Fruit fly (Drosophila melanogaster) whole organism, embryonic: Measurements from ENCODE around the gene crm.

Experiments used
- Ada2b ChIP-seq: fragments of 200-800 bp; sonication (Bioruptor generic); IDR thresholded peaks from 2 replicates; pipeline ENCODE4 v1.3.6; 2022; ENCODE audit warnings: missing biosample characterization, missing genetic modification characterization
- B-H2 ChIP-seq: fragments of 200-800 bp; sonication (Bioruptor generic); optimal IDR thresholded peaks from 2 replicates; lab custom pipeline; 2018; ENCODE audit warnings: missing biosample characterization, mild to moderate bottlenecking, missing genetic modification characterization
- Bdp1 ChIP-seq: fragments of 200-800 bp; sonication (Bioruptor generic); optimal IDR thresholded peaks from 3 replicates; lab custom pipeline; 2016; ENCODE audit warnings: missing biosample characterization, missing genetic modification characterization
- Blimp-1 ChIP-seq: fragments of 200-800 bp; sonication (Bioruptor generic); optimal IDR thresholded peaks from 3 replicates; lab custom pipeline; 2018; ENCODE audit warnings: missing biosample characterization, missing genetic modification characterization, mild to moderate bottlenecking, moderate library complexity, missing genetic modification reagents
- CG10543 ChIP-seq: fragments of 200-800 bp; sonication (Bioruptor generic); optimal IDR thresholded peaks from 3 replicates; lab custom pipeline; 2017; ENCODE audit warnings: missing biosample characterization, mild to moderate bottlenecking, missing genetic modification characterization, moderate library complexity
- CG10959 ChIP-seq: fragments of 200-800 bp; sonication (Bioruptor generic); IDR thresholded peaks from 2 replicates; pipeline ENCODE4 v1.3.6; 2022; ENCODE audit warnings: missing biosample characterization, missing genetic modification characterization
- CG11085 ChIP-seq: fragments of 200-800 bp; sonication (Bioruptor generic); IDR thresholded peaks from 2 replicates; pipeline ENCODE4 v1.3.6; 2022; ENCODE audit warnings: missing biosample characterization, missing genetic modification characterization
- CG12236 ChIP-seq: fragments of 200-800 bp; sonication (Bioruptor generic); optimal IDR thresholded peaks from 2 replicates; lab custom pipeline; 2016; ENCODE audit warnings: missing biosample characterization, missing genetic modification characterization
- CG15601 ChIP-seq: fragments of 200-800 bp; sonication (Bioruptor generic); optimal IDR thresholded peaks from 3 replicates; lab custom pipeline; 2019; ENCODE audit warnings: missing biosample characterization, mild to moderate bottlenecking, missing genetic modification characterization, moderate library complexity
- CG16863 ChIP-seq: fragments of 200-800 bp; sonication (Bioruptor generic); optimal IDR thresholded peaks from 3 replicates; lab custom pipeline; 2016; ENCODE audit warnings: missing biosample characterization, missing genetic modification characterization
- CG17568 ChIP-seq: fragments of 200-800 bp; sonication (Bioruptor generic); optimal IDR thresholded peaks from 2 replicates; lab custom pipeline; 2018; ENCODE audit warnings: missing biosample characterization, mild to moderate bottlenecking, missing genetic modification characterization, moderate library complexity
- CG18262 ChIP-seq: fragments of 200-800 bp; optimal IDR thresholded peaks from 3 replicates; lab custom pipeline; 2019; ENCODE audit warnings: missing biosample characterization, mild to moderate bottlenecking, missing genetic modification characterization, moderate library complexity
- CG18619 ChIP-seq: fragments of 200-800 bp; sonication (Bioruptor generic); optimal IDR thresholded peaks from 3 replicates; lab custom pipeline; 2017; ENCODE audit warnings: missing biosample characterization, mild to moderate bottlenecking, missing genetic modification characterization
- CG2202 ChIP-seq: fragments of 200-800 bp; sonication (Bioruptor generic); optimal IDR thresholded peaks from 2 replicates; lab custom pipeline; 2018; ENCODE audit warnings: missing biosample characterization, mild to moderate bottlenecking, missing genetic modification characterization
- CG2678 ChIP-seq: fragments of 200-800 bp; sonication (Bioruptor generic); optimal IDR thresholded peaks from 3 replicates; lab custom pipeline; 2019; ENCODE audit warnings: missing biosample characterization, mild to moderate bottlenecking, missing genetic modification characterization, moderate library complexity
- CG30020 ChIP-seq: fragments of 200-800 bp; optimal IDR thresholded peaks from 2 replicates; lab custom pipeline; 2019; ENCODE audit warnings: missing biosample characterization, mild to moderate bottlenecking, missing genetic modification characterization, moderate library complexity
- CG30431 ChIP-seq: fragments of 200-800 bp; sonication (Bioruptor generic); optimal IDR thresholded peaks from 2 replicates; lab custom pipeline; 2017; ENCODE audit warnings: missing biosample characterization, missing genetic modification characterization
- CG4730 ChIP-seq: fragments of 200-800 bp; sonication (Bioruptor generic); IDR thresholded peaks from 2 replicates; pipeline ENCODE4 v1.3.6; 2022; ENCODE audit warnings: missing biosample characterization, missing genetic modification characterization
- CG5180 ChIP-seq: fragments of 200-800 bp; sonication (Bioruptor generic); optimal IDR thresholded peaks from 3 replicates; lab custom pipeline; 2017; ENCODE audit warnings: missing biosample characterization, missing genetic modification characterization, mild to moderate bottlenecking, moderate library complexity, missing genetic modification reagents
- CG7271 ChIP-seq: fragments of 200-800 bp; sonication (Bioruptor generic); optimal IDR thresholded peaks from 2 replicates; lab custom pipeline; 2018; ENCODE audit warnings: missing biosample characterization, mild to moderate bottlenecking, missing genetic modification characterization, moderate library complexity
- CG7372 ChIP-seq: fragments of 200-800 bp; sonication (Bioruptor generic); IDR thresholded peaks from 2 replicates; pipeline ENCODE4 v1.3.6; 2022; ENCODE audit warnings: missing biosample characterization, missing genetic modification characterization
- CG7928 ChIP-seq: fragments of 200-800 bp; sonication (Bioruptor generic); optimal IDR thresholded peaks from 2 replicates; lab custom pipeline; 2017; ENCODE audit warnings: missing biosample characterization, mild to moderate bottlenecking, missing genetic modification characterization
- CG7963 ChIP-seq: fragments of 200-800 bp; sonication (Bioruptor generic); IDR thresholded peaks from 3 replicates; pipeline ENCODE4 v1.3.6; 2022; ENCODE audit warnings: missing biosample characterization, missing genetic modification characterization; ENCODE audit not compliant: partially characterized antibody
- CG8359 ChIP-seq: fragments of 200-800 bp; sonication (Bioruptor generic); optimal IDR thresholded peaks from 2 replicates; lab custom pipeline; 2017; ENCODE audit warnings: missing biosample characterization, mild to moderate bottlenecking, missing genetic modification characterization, borderline replicate concordance
- CG8944 ChIP-seq: fragments of 200-800 bp; sonication (Bioruptor generic); optimal IDR thresholded peaks from 3 replicates; lab custom pipeline; 2016; ENCODE audit warnings: missing biosample characterization, missing genetic modification characterization
- D ChIP-seq, 2 experiments: fragments of 200-800 bp in 1 of 2; fragments of >200 bp in 1 of 2; sonication (Bioruptor generic) in 1 of 2; optimal IDR thresholded peaks; 2 replicates in 1 of 2; 3 replicates in 1 of 2; lab custom pipeline; 2017; ENCODE audit warnings: mild to moderate bottlenecking in 1 of 2, missing biosample characterization in 1 of 2, missing genetic modification characterization in 1 of 2, missing genetic modification reagents in 1 of 2
- Dek ChIP-seq: fragments of 200-800 bp; sonication (Bioruptor generic); optimal IDR thresholded peaks from 3 replicates; lab custom pipeline; 2019; ENCODE audit warnings: missing biosample characterization, mild to moderate bottlenecking, missing genetic modification characterization, moderate library complexity
- Fer3 ChIP-seq: fragments of 200-800 bp; sonication (Bioruptor generic); optimal IDR thresholded peaks from 2 replicates; lab custom pipeline; 2018; ENCODE audit warnings: missing biosample characterization, mild to moderate bottlenecking, missing genetic modification characterization, moderate library complexity
- H15 ChIP-seq: fragments of 200-800 bp; sonication (Bioruptor generic); IDR thresholded peaks from 3 replicates; pipeline ENCODE4 v1.3.6; 2022; ENCODE audit warnings: missing biosample characterization, missing genetic modification characterization
- Hmx ChIP-seq: fragments of 200-800 bp; sonication (Bioruptor generic); optimal IDR thresholded peaks from 2 replicates; lab custom pipeline; 2016; ENCODE audit warnings: missing biosample characterization, missing genetic modification characterization
- Lim3 ChIP-seq: fragments of 200-800 bp; sonication (Bioruptor generic); IDR thresholded peaks from 2 replicates; pipeline ENCODE4 v1.3.6; 2022; ENCODE audit warnings: missing biosample characterization, missing genetic modification characterization
- MESR4 ChIP-seq: fragments of 200-800 bp; sonication (Bioruptor generic); optimal IDR thresholded peaks from 2 replicates; lab custom pipeline; 2018; ENCODE audit warnings: missing biosample characterization, mild to moderate bottlenecking, missing genetic modification characterization, moderate library complexity
- Meics ChIP-seq: fragments of 200-800 bp; sonication (Bioruptor generic); optimal IDR thresholded peaks from 2 replicates; lab custom pipeline; 2017; ENCODE audit warnings: missing biosample characterization, mild to moderate bottlenecking, missing genetic modification characterization
- Myb ChIP-seq: fragments of 200-800 bp; sonication (Bioruptor generic); optimal IDR thresholded peaks from 2 replicates; lab custom pipeline; 2016; ENCODE audit warnings: missing biosample characterization, missing genetic modification characterization
- Rfx ChIP-seq: fragments of 200-800 bp; sonication (Bioruptor generic); IDR thresholded peaks from 2 replicates; pipeline ENCODE4 v1.3.6; 2022; ENCODE audit warnings: missing biosample characterization, missing genetic modification characterization
- Side ChIP-seq: fragments of 200-800 bp; sonication (Bioruptor generic); optimal IDR thresholded peaks from 2 replicates; lab custom pipeline; 2016; ENCODE audit warnings: missing biosample characterization, missing genetic modification characterization
- Sox102F ChIP-seq: fragments of 200-800 bp; sonication (Bioruptor generic); optimal IDR thresholded peaks from 2 replicates; lab custom pipeline; 2018; ENCODE audit warnings: missing biosample characterization, mild to moderate bottlenecking, missing genetic modification characterization, moderate library complexity
- ab ChIP-seq: fragments of 200-800 bp; sonication (Bioruptor generic); optimal IDR thresholded peaks from 2 replicates; lab custom pipeline; 2016; ENCODE audit warnings: missing biosample characterization, missing genetic modification characterization
- crol ChIP-seq: fragments of 200-800 bp; sonication (Bioruptor generic); IDR thresholded peaks from 2 replicates; pipeline ENCODE4 v1.3.6; 2022; ENCODE audit warnings: missing biosample characterization, missing genetic modification characterization
- disco-r ChIP-seq: fragments of 200-800 bp; sonication (Bioruptor generic); optimal IDR thresholded peaks from 2 replicates; lab custom pipeline; 2016; ENCODE audit warnings: missing biosample characterization, missing genetic modification characterization
- grn ChIP-seq: fragments of 200-800 bp; sonication (Bioruptor generic); optimal IDR thresholded peaks from 3 replicates; lab custom pipeline; 2017; ENCODE audit warnings: missing biosample characterization, missing genetic modification characterization
- ham ChIP-seq: fragments of 200-800 bp; sonication (Bioruptor generic); IDR thresholded peaks from 2 replicates; pipeline ENCODE4 v1.3.6; 2022; ENCODE audit warnings: missing biosample characterization, missing genetic modification characterization
- pfk ChIP-seq: fragments of 200-800 bp; sonication (Bioruptor generic); optimal IDR thresholded peaks from 2 replicates; lab custom pipeline; 2018; ENCODE audit warnings: missing biosample characterization, mild to moderate bottlenecking, missing genetic modification characterization, moderate library complexity
- ranshi ChIP-seq: fragments of 200-800 bp; sonication (Bioruptor generic); IDR thresholded peaks from 2 replicates; pipeline ENCODE4 v1.3.6; 2022; ENCODE audit warnings: missing biosample characterization, missing genetic modification characterization
- rib ChIP-seq: fragments of 200-800 bp; sonication (Bioruptor generic); IDR thresholded peaks from 2 replicates; pipeline ENCODE4 v1.3.6; 2022; ENCODE audit warnings: missing biosample characterization, missing genetic modification characterization
- row ChIP-seq: fragments of 200-800 bp; sonication (Bioruptor generic); IDR thresholded peaks from 3 replicates; pipeline ENCODE4 v1.3.6; 2022; ENCODE audit warnings: missing biosample characterization, missing genetic modification characterization
- sqz ChIP-seq: fragments of 200-800 bp; sonication (Bioruptor generic); optimal IDR thresholded peaks from 3 replicates; lab custom pipeline; 2018; ENCODE audit warnings: missing biosample characterization, mild to moderate bottlenecking, missing genetic modification characterization
- toy ChIP-seq: fragments of 200-800 bp; sonication (Bioruptor generic); IDR thresholded peaks from 2 replicates; pipeline ENCODE4 v1.3.6; 2022; ENCODE audit warnings: missing biosample characterization, missing genetic modification characterization
- trh ChIP-seq: fragments of 200-800 bp; sonication (Bioruptor generic); optimal IDR thresholded peaks from 2 replicates; lab custom pipeline; 2016; ENCODE audit warnings: missing biosample characterization, missing genetic modification characterization
- wdn ChIP-seq: fragments of 200-800 bp; sonication (Bioruptor generic); IDR thresholded peaks from 2 replicates; pipeline ENCODE4 v1.3.6; 2022; ENCODE audit warnings: missing biosample characterization, missing genetic modification characterization

The crm gene

dm6 chrX:2786553-2787118, 48.1 kb upstream of the crm start (continued):
- peak; percentile 60 for TF ChIP-seq Bdp1
- no peak for TF ChIP-seq CG30020 (tag; lab: Kevin White, UChicago)
- peak; percentile 93 for TF ChIP-seq Fer3
- no peak for TF ChIP-seq pfk (GFP tag; lab: Kevin White, UChicago)
- TF ChIP-seq CG11085: peak; percentile 93
- TF ChIP-seq Side (GFP tag; lab: Kevin White, UChicago): peak; percentile 86
- TF ChIP-seq CG8359: peak; percentile 41
- peak; percentile 80 for TF ChIP-seq CG10959
- peak; percentile 68 for TF ChIP-seq toy (GFP tag; lab: Robert Waterston, UW)
- peak; percentile 92 for TF ChIP-seq ranshi (GFP tag; lab: Robert Waterston, UW)
- peak; percentile 49 for TF ChIP-seq CG7928 (GFP tag; lab: Kevin White, UChicago)
- TF ChIP-seq wdn (GFP tag; lab: Robert Waterston, UW): peak; percentile 86
- TF ChIP-seq CG2678 (tag; lab: Kevin White, UChicago): peak; percentile 93
- TF ChIP-seq trh (GFP tag; lab: Kevin White, UChicago): peak; percentile 66
- no peak for TF ChIP-seq CG12236 (GFP tag; lab: Kevin White, UChicago)
- peak; percentile 91 for TF ChIP-seq Meics (GFP tag; lab: Kevin White, UChicago)
- TF ChIP-seq CG2202: peak; percentile 2
- TF ChIP-seq CG18262 (tag; lab: Kevin White, UChicago): peak; percentile 31
- peak; percentile 7 for TF ChIP-seq MESR4
- peak; percentile 69 for TF ChIP-seq CG5180 (GFP tag; lab: Kevin White, UChicago)
- peak; percentile 90 for TF ChIP-seq CG7372 (GFP tag; lab: Robert Waterston, UW)
- peak; percentile 70 for TF ChIP-seq Hmx (GFP tag; lab: Kevin White, UChicago)
- peak; percentile 72 for TF ChIP-seq grn
- peak; percentile 19 for TF ChIP-seq CG15601 (tag; lab: Kevin White, UChicago)
- peak; percentile 88 for TF ChIP-seq rib (GFP tag; lab: Robert Waterston, UW)
- TF ChIP-seq H15 (GFP tag; lab: Robert Waterston, UW): peak; percentile 90
- peak; percentile 62 for TF ChIP-seq CG18619
- peak; percentile 95 for TF ChIP-seq Ada2b (GFP tag; lab: Robert Waterston, UW)
- TF ChIP-seq Sox102F (GFP tag; lab: Kevin White, UChicago): peak; percentile 93
- TF ChIP-seq CG8944 (GFP tag; lab: Kevin White, UChicago): peak; percentile 77
- no peak for TF ChIP-seq CG7963
- peak; percentile 69 for TF ChIP-seq sqz (GFP tag; lab: Kevin White, UChicago)
- TF ChIP-seq ab (GFP tag; lab: Kevin White, UChicago): peak; percentile 70
- peak; percentile 76 for TF ChIP-seq CG16863 (GFP tag; lab: Kevin White, UChicago)
- TF ChIP-seq Myb: peak; percentile 63
- TF ChIP-seq CG10543: no peak
- peak; percentile 72 for TF ChIP-seq CG30431
- peak; percentile 13 for TF ChIP-seq CG7271 (tag; lab: Kevin White, UChicago)
- peak; percentile 89 for TF ChIP-seq CG4730 (GFP tag; lab: Robert Waterston, UW)
- TF ChIP-seq Rfx (GFP tag; lab: Robert Waterston, UW): peak; percentile 97
- peak; percentile 82 for TF ChIP-seq Blimp-1
- TF ChIP-seq row (GFP tag; lab: Robert Waterston, UW): peak; percentile 95
- no peak for TF ChIP-seq B-H2 (GFP tag; lab: Kevin White, UChicago)
- TF ChIP-seq Lim3 (GFP tag; lab: Robert Waterston, UW): peak; percentile 66
- TF ChIP-seq crol (GFP tag; lab: Robert Waterston, UW): 0 out of 2 replicates have a peak, but pooled peaks have one; percentile 16
- no peak for TF ChIP-seq D (optimal IDR thresholded peaks at IDR 0.05; lab: Kevin White, UChicago)
- TF ChIP-seq D (GFP tag; optimal IDR thresholded peaks at IDR 0.05; lab: Kevin White, UChicago): peak; percentile 58
- TF ChIP-seq disco-r: peak; percentile 83
- TF ChIP-seq CG17568 (GFP tag; lab: Kevin White, UChicago): peak; percentile 65
- TF ChIP-seq Dek (tag; lab: Kevin White, UChicago): peak; percentile 83
- peak; percentile 63; the same call in 1 of the 2 replicates for TF ChIP-seq ham
